Worm (Caenorhabditis elegans) whole organism, L1 larva: ENCODE data around the gene C02G6.3.

Source experiments
- C34B4.2 ChIP-seq: sonication (generic microtip); optimal IDR thresholded peaks from 2 replicates; lab custom pipeline; 2017; ENCODE audit warnings: mild to moderate bottlenecking, missing genetic modification characterization, missing compliant biosample characterization
- F16B12.6 ChIP-seq: fragments of 150-350 bp; optimal IDR thresholded peaks from 2 replicates; lab custom pipeline; 2014; ENCODE audit warnings: missing biosample characterization, missing genetic modification characterization
- Y116A8C.19 ChIP-seq: sonication (generic microtip); optimal IDR thresholded peaks from 2 replicates; lab custom pipeline; 2016; ENCODE audit warnings: missing compliant biosample characterization, missing genetic modification characterization, borderline replicate concordance
- alr-1 ChIP-seq: fragments of 200-800 bp; sonication (Bioruptor generic); optimal IDR thresholded peaks from 2 replicates; lab custom pipeline; 2018; ENCODE audit warnings: borderline replicate concordance, mild to moderate bottlenecking, missing genetic modification characterization, missing compliant biosample characterization
- ama-1 ChIP-seq: fragments of 150-350 bp; optimal IDR thresholded peaks from 2 replicates; lab custom pipeline; 2014
- blmp-1 ChIP-seq: fragments of 150-350 bp; optimal IDR thresholded peaks from 2 replicates; lab custom pipeline; 2014; ENCODE audit warnings: missing biosample characterization, missing genetic modification characterization
- ceh-90 ChIP-seq: sonication (generic microtip); optimal IDR thresholded peaks from 2 replicates; lab custom pipeline; 2016; ENCODE audit warnings: missing genetic modification characterization, missing compliant biosample characterization
- dsc-1 ChIP-seq: sonication (generic microtip); optimal IDR thresholded peaks from 2 replicates; lab custom pipeline; 2016; ENCODE audit warnings: mild to moderate bottlenecking, missing genetic modification characterization, missing compliant biosample characterization
- efl-3 ChIP-seq: fragments of 200-800 bp; sonication (Bioruptor generic); optimal IDR thresholded peaks from 2 replicates; lab custom pipeline; 2018; ENCODE audit warnings: mild to moderate bottlenecking, missing genetic modification characterization, missing compliant biosample characterization
- egl-13 ChIP-seq: sonication (generic microtip); optimal IDR thresholded peaks from 2 replicates; lab custom pipeline; 2016; ENCODE audit warnings: missing genotype, missing genetic modification reagents, missing genetic modification characterization, missing compliant biosample characterization
- egl-27 ChIP-seq, 2 experiments: fragments of 150-350 bp in 1 of 2; sonication (generic microtip); optimal IDR thresholded peaks; 3 replicates each; lab custom pipeline; 2017 to 2018; ENCODE audit warnings: missing biosample characterization in 2 of 2, missing genetic modification characterization in 2 of 2, missing genetic modification reagents in 2 of 2
- elt-2 ChIP-seq: sonication (generic microtip); optimal IDR thresholded peaks from 2 replicates; lab custom pipeline; 2016; ENCODE audit warnings: missing genetic modification characterization, mild to moderate bottlenecking, inconsistent platforms, missing compliant biosample characterization, missing genetic modification reagents
- elt-3 ChIP-seq, 6 experiments: fragments of 150-350 bp in 1 of 6; sonication (generic microtip); optimal IDR thresholded peaks; 2 replicates each; lab custom pipeline; 2017 to 2018; ENCODE audit warnings: missing biosample characterization in 6 of 6, missing genetic modification characterization in 6 of 6, inconsistent platforms in 1 of 6
- fkh-10 ChIP-seq: sonication (generic microtip); optimal IDR thresholded peaks from 2 replicates; lab custom pipeline; 2017; ENCODE audit warnings: missing biosample characterization, missing genetic modification reagents, missing genetic modification characterization
- fkh-4 ChIP-seq: sonication (generic microtip); optimal IDR thresholded peaks from 2 replicates; lab custom pipeline; 2016; ENCODE audit warnings: missing compliant biosample characterization, missing genetic modification characterization, borderline replicate concordance
- fkh-8 ChIP-seq: sonication (generic microtip); optimal IDR thresholded peaks from 2 replicates; lab custom pipeline; 2016; ENCODE audit warnings: mild to moderate bottlenecking, missing genetic modification characterization, missing compliant biosample characterization
- grh-1 ChIP-seq: fragments of 200-800 bp; sonication (Bioruptor generic); IDR thresholded peaks from 2 replicates; pipeline ENCODE4 v1.3.6; 2022; ENCODE audit warnings: missing genetic modification reagents, missing genetic modification characterization, missing compliant biosample characterization
- hlh-4 ChIP-seq: sonication (generic microtip); optimal IDR thresholded peaks from 2 replicates; lab custom pipeline; 2016; ENCODE audit warnings: mild to moderate bottlenecking, missing genetic modification characterization, missing compliant biosample characterization
- hpl-2 ChIP-seq: fragments of 150-350 bp; optimal IDR thresholded peaks from 2 replicates; lab custom pipeline; 2014; ENCODE audit warnings: missing biosample characterization, missing genetic modification reagents, missing genetic modification characterization
- irx-1 ChIP-seq: sonication (generic microtip); optimal IDR thresholded peaks from 2 replicates; lab custom pipeline; 2016; ENCODE audit warnings: missing genetic modification characterization, missing compliant biosample characterization
- lin-13 ChIP-seq: fragments of 150-350 bp; optimal IDR thresholded peaks from 2 replicates; lab custom pipeline; 2014; ENCODE audit warnings: missing biosample characterization, missing genetic modification reagents, missing genetic modification characterization
- lin-14 ChIP-seq: fragments of 200-800 bp; sonication (Bioruptor generic); optimal IDR thresholded peaks from 2 replicates; lab custom pipeline; 2018; ENCODE audit warnings: mild to moderate bottlenecking, missing genetic modification characterization, moderate library complexity, missing compliant biosample characterization
- lin-15B ChIP-seq: fragments of 150-350 bp; sonication (generic microtip); optimal IDR thresholded peaks from 3 replicates; lab custom pipeline; 2014; ENCODE audit warnings: missing biosample characterization, missing genetic modification characterization
- lin-35 ChIP-seq, 2 experiments: fragments of 150-350 bp; optimal IDR thresholded peaks; 2 replicates each; lab custom pipeline; 2014; ENCODE audit warnings: missing biosample characterization in 2 of 2, missing genetic modification characterization in 2 of 2, missing genetic modification reagents in 2 of 2
- lin-39 ChIP-seq: fragments of 150-350 bp; optimal IDR thresholded peaks from 2 replicates; lab custom pipeline; 2014; ENCODE audit warnings: missing biosample characterization, missing genetic modification reagents, missing genetic modification characterization
- lir-3 ChIP-seq: sonication (generic microtip); optimal IDR thresholded peaks from 2 replicates; lab custom pipeline; 2016; ENCODE audit warnings: mild to moderate bottlenecking, missing genetic modification characterization, moderate library complexity, missing compliant biosample characterization; ENCODE audit not compliant: poor library complexity
- lsy-2 ChIP-seq, 2 experiments: fragments of 150-350 bp; optimal IDR thresholded peaks; 2 replicates each; lab custom pipeline; 2014; ENCODE audit warnings: missing biosample characterization in 2 of 2, missing genetic modification characterization in 2 of 2
- mab-9 ChIP-seq: fragments of 200-800 bp; sonication (Bioruptor generic); IDR thresholded peaks from 2 replicates; pipeline ENCODE4 v1.3.6; 2022; ENCODE audit warnings: missing genetic modification reagents, missing genetic modification characterization, missing compliant biosample characterization
- mdl-1 ChIP-seq, 2 experiments: fragments of 150-350 bp; optimal IDR thresholded peaks; 2 replicates each; lab custom pipeline; 2014 to 2017; ENCODE audit warnings: missing biosample characterization in 2 of 2, missing genetic modification characterization in 2 of 2, inconsistent platforms in 1 of 2
- nhr-11 ChIP-seq: fragments of 150-350 bp; optimal IDR thresholded peaks from 2 replicates; lab custom pipeline; 2014; ENCODE audit warnings: missing biosample characterization, missing genetic modification characterization
- nhr-20 ChIP-seq: sonication (generic microtip); optimal IDR thresholded peaks from 2 replicates; lab custom pipeline; 2016; ENCODE audit warnings: mild to moderate bottlenecking, missing genetic modification characterization, missing compliant biosample characterization
- nhr-237 ChIP-seq: fragments of 150-350 bp; optimal IDR thresholded peaks from 2 replicates; lab custom pipeline; 2014; ENCODE audit warnings: missing biosample characterization, missing genetic modification characterization
- nhr-28 ChIP-seq: fragments of 150-350 bp; optimal IDR thresholded peaks from 2 replicates; lab custom pipeline; 2014; ENCODE audit warnings: missing biosample characterization, missing genetic modification characterization
- nhr-47 ChIP-seq: sonication (generic microtip); optimal IDR thresholded peaks from 2 replicates; lab custom pipeline; 2016; ENCODE audit warnings: mild to moderate bottlenecking, missing genetic modification characterization, moderate library complexity, missing compliant biosample characterization
- nhr-76 ChIP-seq: sonication (generic microtip); optimal IDR thresholded peaks from 2 replicates; lab custom pipeline; 2017; ENCODE audit warnings: missing biosample characterization, missing genetic modification characterization
- nhr-77 ChIP-seq: fragments of 150-350 bp; optimal IDR thresholded peaks from 2 replicates; lab custom pipeline; 2014; ENCODE audit warnings: missing biosample characterization, missing genetic modification characterization
- nhr-84 ChIP-seq: sonication (generic microtip); optimal IDR thresholded peaks from 2 replicates; lab custom pipeline; 2017; ENCODE audit warnings: missing biosample characterization, missing genetic modification characterization
- nhr-90 ChIP-seq: sonication (generic microtip); optimal IDR thresholded peaks from 2 replicates; lab custom pipeline; 2016; ENCODE audit warnings: mild to moderate bottlenecking, missing genetic modification characterization, missing compliant biosample characterization; ENCODE audit not compliant: poor library complexity
- pqm-1 ChIP-seq: sonication (generic microtip); optimal IDR thresholded peaks from 3 replicates; lab custom pipeline; 2017; ENCODE audit warnings: missing biosample characterization, missing genetic modification characterization
- skn-1 ChIP-seq: fragments of 150-350 bp; optimal IDR thresholded peaks from 2 replicates; lab custom pipeline; 2014; ENCODE audit warnings: missing biosample characterization, missing genetic modification characterization
- snpc-4 ChIP-seq: fragments of 150-350 bp; optimal IDR thresholded peaks from 2 replicates; lab custom pipeline; 2014; ENCODE audit warnings: missing biosample characterization, missing genetic modification characterization
- snu-23 ChIP-seq: sonication (generic microtip); optimal IDR thresholded peaks from 2 replicates; lab custom pipeline; 2016; ENCODE audit warnings: missing genetic modification characterization, missing compliant biosample characterization
- sox-4 ChIP-seq: sonication (generic microtip); optimal IDR thresholded peaks from 2 replicates; lab custom pipeline; 2016; ENCODE audit warnings: missing genetic modification characterization, missing compliant biosample characterization
- sup-37 ChIP-seq: fragments of 200-800 bp; sonication (Bioruptor generic); optimal IDR thresholded peaks from 2 replicates; lab custom pipeline; 2018; ENCODE audit warnings: mild to moderate bottlenecking, missing genetic modification characterization, missing compliant biosample characterization
- tlp-1 ChIP-seq: fragments of 150-350 bp; optimal IDR thresholded peaks from 2 replicates; lab custom pipeline; 2014; ENCODE audit warnings: missing biosample characterization, missing genetic modification characterization
- unc-130 ChIP-seq: fragments of 150-350 bp; optimal IDR thresholded peaks from 2 replicates; lab custom pipeline; 2017; ENCODE audit warnings: missing biosample characterization, missing genetic modification characterization, inconsistent platforms
- unc-30 ChIP-seq: sonication (generic microtip); optimal IDR thresholded peaks from 2 replicates; lab custom pipeline; 2017; ENCODE audit warnings: missing biosample characterization, missing genetic modification characterization
- unc-62 ChIP-seq: fragments of 150-350 bp; optimal IDR thresholded peaks from 2 replicates; lab custom pipeline; 2014; ENCODE audit warnings: missing biosample characterization, missing genetic modification reagents, missing genetic modification characterization
- unc-98 ChIP-seq: fragments of 200-800 bp; sonication (Bioruptor generic); IDR thresholded peaks from 2 replicates; pipeline ENCODE4 v1.3.6; 2022; ENCODE audit warnings: missing genetic modification characterization, missing compliant biosample characterization
- xbp-1 ChIP-seq: sonication (generic microtip); optimal IDR thresholded peaks from 2 replicates; lab custom pipeline; 2016; ENCODE audit warnings: missing genetic modification characterization, missing compliant biosample characterization
- zip-4 ChIP-seq: fragments of 200-800 bp; sonication (Bioruptor generic); optimal IDR thresholded peaks from 2 replicates; lab custom pipeline; 2018; ENCODE audit warnings: mild to moderate bottlenecking, missing genetic modification characterization, moderate library complexity, missing compliant biosample characterization
- ztf-11 ChIP-seq, 2 experiments: sonication (generic microtip); optimal IDR thresholded peaks; 2 replicates each; lab custom pipeline; 2016 to 2017; ENCODE audit warnings: missing genetic modification characterization in 2 of 2, missing biosample characterization in 1 of 2, missing compliant biosample characterization in 1 of 2
- ztf-4 ChIP-seq: fragments of 150-350 bp; optimal IDR thresholded peaks from 2 replicates; lab custom pipeline; 2014; ENCODE audit warnings: missing biosample characterization, missing genetic modification characterization

C02G6.3 gene

DNA sequence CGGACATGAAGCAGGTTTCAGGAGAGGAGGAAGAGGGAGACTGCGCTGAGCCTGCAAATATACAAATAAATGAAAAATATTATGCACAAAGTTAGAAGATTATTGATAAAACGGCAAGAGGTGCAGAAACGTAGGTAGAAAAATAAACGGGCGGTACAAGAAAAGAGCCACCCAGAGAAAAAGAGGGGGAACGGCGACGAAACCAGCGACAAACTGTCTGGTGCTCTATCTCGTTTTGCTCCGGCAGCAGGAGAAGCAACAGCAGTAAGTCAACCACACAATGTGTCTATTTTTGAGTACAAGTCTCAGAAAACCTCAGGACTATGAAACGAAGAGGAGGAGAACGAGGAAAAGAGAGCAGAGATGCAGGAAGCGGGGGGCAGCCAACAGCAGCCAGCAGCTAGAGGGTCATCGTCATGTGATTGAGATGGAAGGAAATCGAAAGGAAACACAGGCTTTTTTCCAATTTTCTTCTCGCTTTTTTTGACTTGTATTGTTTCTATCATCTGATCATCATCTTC is 34.4 kb upstream of the C02G6.3 start, which contains the start of gene F26F12.3:
Gene F26F12.3, minus strand, starts transcription at position 51 of the 521 bp plus-strand sequence.
- TF ChIP-seq nhr-11 (tag; lab: Kevin White, UChicago) (no peak), nhr-77 (tag; lab: Kevin White, UChicago) (peak; percentile 67), hlh-4 (no peak), lin-39 (tag; lab: Kevin White, UChicago) (no peak), nhr-90 (tag; lab: Kevin White, UChicago) (peak; percentile 20), elt-2 (tag; lab: Kevin White, UChicago) (peak; percentile 70), nhr-28 (tag; lab: Kevin White, UChicago) (no peak), lsy-2 (tag; optimal IDR thresholded peaks at IDR 0.05; lab: Kevin White, UChicago) (peak; percentile 58 to 71), fkh-4 (tag; lab: Kevin White, UChicago) (no peak), snpc-4 (tag; lab: Kevin White, UChicago) (no peak), mab-9 (no peak), blmp-1 (tag; lab: Kevin White, UChicago) (peak; percentile 66), irx-1 (tag; lab: Kevin White, UChicago) (peak; percentile 42), unc-62 (GFP tag; lab: Kevin White, UChicago) (no peak), sup-37 (GFP tag; lab: Kevin White, UChicago) (no peak), Y116A8C.19 (tag; lab: Kevin White, UChicago) (no peak), nhr-47 (tag; lab: Kevin White, UChicago) (peak; percentile 68), nhr-20 (tag; lab: Kevin White, UChicago) (peak; percentile 79), unc-30 (tag; lab: Kevin White, UChicago) (no peak), skn-1 (tag; lab: Kevin White, UChicago) (peak; percentile 41), nhr-237 (peak; percentile 6), lin-15B (tag; lab: Kevin White, UChicago) (no peak), hpl-2 (GFP tag; lab: Kevin White, UChicago) (no peak), dsc-1 (tag; lab: Kevin White, UChicago) (peak; percentile 54), efl-3 (no peak), mdl-1 (tag; optimal IDR thresholded peaks at IDR 0.05; lab: Kevin White, UChicago) (peak in 1 of 2 experiments; percentile 85), egl-13 (peak; percentile 69), lin-13 (peak; percentile 59), nhr-76 (tag; lab: Kevin White, UChicago) (no peak), elt-3 (tag; optimal IDR thresholded peaks at IDR 0.05; lab: Kevin White, UChicago) (no peak), ztf-11 (tag; optimal IDR thresholded peaks at IDR 0.05; lab: Kevin White, UChicago) (no peak), xbp-1 (tag; lab: Kevin White, UChicago) (peak; percentile 46), lin-14 (peak; percentile 94), pqm-1 (tag; lab: Kevin White, UChicago) (no peak), lir-3 (tag; lab: Kevin White, UChicago) (peak; percentile 44), tlp-1 (tag; lab: Kevin White, UChicago) (no peak), sox-4 (tag; lab: Kevin White, UChicago) (peak; percentile 15), ceh-90 (tag; lab: Kevin White, UChicago) (no peak), unc-98 (GFP tag; lab: Robert Waterston, UW) (no peak), unc-130 (tag; lab: Kevin White, UChicago) (peak; percentile 50), snu-23 (peak; percentile 81), ztf-4 (tag; lab: Kevin White, UChicago) (no peak), grh-1 (GFP tag; lab: Robert Waterston, UW) (no peak), egl-27 (tag; optimal IDR thresholded peaks at IDR 0.05; lab: Kevin White, UChicago) (no peak), ama-1 (lab: Kevin White, UChicago) (no peak), alr-1 (tag; lab: Kevin White, UChicago) (no peak), nhr-84 (tag; lab: Kevin White, UChicago) (no peak), F16B12.6 (tag; lab: Kevin White, UChicago) (peak; percentile 5), fkh-10 (GFP tag; lab: Kevin White, UChicago) (peak; percentile 76), fkh-8 (tag; lab: Kevin White, UChicago) (peak; percentile 76), C34B4.2 (tag; lab: Kevin White, UChicago) (no peak), lin-35 (GFP tag; optimal IDR thresholded peaks at IDR 0.05; lab: Kevin White, UChicago) (peak; percentile 53 to 59), zip-4 (GFP tag; lab: Kevin White, UChicago) (peak; percentile 3)
